Fruit fly (Drosophila melanogaster) whole organism, pupa: ENCODE results near the gene CG17078.

ENCODE experiments used
- CG10348 ChIP-seq: fragments of 200-800 bp; sonication (Bioruptor generic); IDR thresholded peaks from 2 replicates; pipeline ENCODE4 v1.3.6; 2022; ENCODE audit warnings: missing biosample characterization, missing genetic modification characterization
- CG12605 ChIP-seq: fragments of 200-800 bp; sonication (Bioruptor generic); IDR thresholded peaks from 2 replicates; pipeline ENCODE4 v1.3.6; 2022; ENCODE audit warnings: missing biosample characterization, missing genetic modification characterization
- CG13204 ChIP-seq: fragments of 200-800 bp; sonication (Bioruptor generic); optimal IDR thresholded peaks from 2 replicates; lab custom pipeline; 2018; ENCODE audit warnings: missing biosample characterization, mild to moderate bottlenecking, missing genetic modification characterization, moderate library complexity
- CG14655 ChIP-seq: fragments of 200-800 bp; sonication (Bioruptor generic); optimal IDR thresholded peaks from 3 replicates; lab custom pipeline; 2017; ENCODE audit warnings: mild to moderate bottlenecking, missing biosample characterization, missing genetic modification reagents, missing genetic modification characterization
- CG15710 ChIP-seq: fragments of 200-800 bp; sonication (Bioruptor generic); optimal IDR thresholded peaks from 2 replicates; lab custom pipeline; 2018; ENCODE audit warnings: missing biosample characterization, mild to moderate bottlenecking, missing genetic modification characterization, moderate library complexity
- CG17806 ChIP-seq: fragments of 200-800 bp; sonication (Bioruptor generic); optimal IDR thresholded peaks from 2 replicates; lab custom pipeline; 2018; ENCODE audit warnings: missing biosample characterization, mild to moderate bottlenecking, missing genetic modification characterization, moderate library complexity
- CG32121 ChIP-seq: fragments of 200-800 bp; sonication (Bioruptor generic); IDR thresholded peaks from 2 replicates; pipeline ENCODE4 v1.3.6; 2022; ENCODE audit warnings: missing biosample characterization, missing genetic modification characterization
- CG34367 ChIP-seq: fragments of 200-800 bp; sonication (Bioruptor generic); optimal IDR thresholded peaks from 2 replicates; lab custom pipeline; 2018; ENCODE audit warnings: missing biosample characterization, mild to moderate bottlenecking, missing genetic modification characterization
- CG4496 ChIP-seq: fragments of 200-800 bp; sonication (Bioruptor generic); IDR thresholded peaks from 3 replicates; pipeline ENCODE4 v1.3.6; 2022; ENCODE audit warnings: missing biosample characterization, missing genetic modification characterization
- CG8159 ChIP-seq: fragments of 200-800 bp; sonication (Bioruptor generic); optimal IDR thresholded peaks from 3 replicates; lab custom pipeline; 2018; ENCODE audit warnings: missing biosample characterization, mild to moderate bottlenecking, missing genetic modification characterization, moderate library complexity
- CG8301 ChIP-seq: fragments of 200-800 bp; sonication (Bioruptor generic); optimal IDR thresholded peaks from 2 replicates; lab custom pipeline; 2018; ENCODE audit warnings: missing biosample characterization, mild to moderate bottlenecking, missing genetic modification characterization
- CG9948 ChIP-seq: fragments of 200-800 bp; sonication (Bioruptor generic); optimal IDR thresholded peaks from 2 replicates; lab custom pipeline; 2018; ENCODE audit warnings: missing biosample characterization, mild to moderate bottlenecking, missing genetic modification characterization, moderate library complexity
- D1 ChIP-seq: fragments of 200-800 bp; sonication (Bioruptor generic); optimal IDR thresholded peaks from 2 replicates; lab custom pipeline; 2018; ENCODE audit warnings: missing biosample characterization, mild to moderate bottlenecking, missing genetic modification characterization, moderate library complexity
- EcR ChIP-seq: fragments of 200-800 bp; sonication (Bioruptor generic); optimal IDR thresholded peaks from 3 replicates; lab custom pipeline; 2019; ENCODE audit warnings: missing biosample characterization, missing genetic modification characterization, mild to moderate bottlenecking, moderate library complexity, missing genetic modification reagents
- Ets98B ChIP-seq: fragments of 200-800 bp; sonication (Bioruptor generic); IDR thresholded peaks from 2 replicates; pipeline ENCODE4 v1.3.6; 2022; ENCODE audit warnings: missing biosample characterization, missing genetic modification characterization
- Pif1A ChIP-seq: fragments of 200-800 bp; sonication (Bioruptor generic); optimal IDR thresholded peaks from 3 replicates; lab custom pipeline; 2016; ENCODE audit warnings: missing biosample characterization, missing genetic modification characterization
- Pif1B ChIP-seq: fragments of 200-800 bp; sonication (Bioruptor generic); optimal IDR thresholded peaks from 3 replicates; lab custom pipeline; 2016; ENCODE audit warnings: missing biosample characterization, missing genetic modification characterization
- Snoo ChIP-seq: fragments of 200-800 bp; sonication (Bioruptor generic); optimal IDR thresholded peaks from 3 replicates; lab custom pipeline; 2017; ENCODE audit warnings: missing biosample characterization, mild to moderate bottlenecking, missing genetic modification characterization, inconsistent platforms
- fd96Ca ChIP-seq: fragments of 200-800 bp; sonication (Bioruptor generic); IDR thresholded peaks from 3 replicates; pipeline ENCODE4 v1.3.6; 2022; ENCODE audit warnings: missing biosample characterization, missing genetic modification characterization
- gl ChIP-seq: fragments of 200-800 bp; sonication (Bioruptor generic); optimal IDR thresholded peaks from 2 replicates; lab custom pipeline; 2018; ENCODE audit warnings: missing biosample characterization, mild to moderate bottlenecking, missing genetic modification characterization
- rn ChIP-seq: fragments of 200-800 bp; sonication (Bioruptor generic); IDR thresholded peaks from 2 replicates; pipeline ENCODE4 v1.3.6; 2022; ENCODE audit warnings: missing biosample characterization, missing genetic modification characterization

The CG17078 gene

dm6 chr2L:278134-278533 lies at the start of gene CG17078:
Gene CG17078 (minus strand): TSS chr2L:278234.
- TF ChIP-seq CG32121 (no peak), gl (tag; lab: Kevin White, UChicago) (no peak), CG34367 (tag; lab: Kevin White, UChicago) (no peak), fd96Ca (no peak), D1 (tag; lab: Kevin White, UChicago) (no peak), CG17806 (tag; lab: Kevin White, UChicago) (no peak), CG9948 (tag; lab: Kevin White, UChicago) (no peak), CG13204 (GFP tag; lab: Kevin White, UChicago) (no peak), CG15710 (no peak), CG12605 (GFP tag; lab: Robert Waterston, UW) (no peak), CG8159 (tag; lab: Kevin White, UChicago) (no peak), CG10348 (GFP tag; lab: Robert Waterston, UW) (no peak), Pif1B (GFP tag; lab: Kevin White, UChicago) (no peak), Pif1A (GFP tag; lab: Kevin White, UChicago) (no peak), Ets98B (no peak), rn (no peak), CG8301 (no peak), CG4496 (GFP tag; lab: Robert Waterston, UW) (no peak), CG14655 (no peak), Snoo (tag; lab: Kevin White, UChicago) (no peak)

- no peak for TF ChIP-seq CG32121
- no peak for TF ChIP-seq CG4496 (GFP tag; lab: Robert Waterston, UW)
- TF ChIP-seq CG8159 (tag; lab: Kevin White, UChicago): no peak
- no peak for TF ChIP-seq gl (tag; lab: Kevin White, UChicago)
- TF ChIP-seq CG12605 (GFP tag; lab: Robert Waterston, UW): no peak
- TF ChIP-seq fd96Ca: no peak
- no peak for TF ChIP-seq CG17806 (tag; lab: Kevin White, UChicago)
- TF ChIP-seq CG10348 (GFP tag; lab: Robert Waterston, UW): no peak
- no peak for TF ChIP-seq EcR
- TF ChIP-seq CG15710: no peak
- TF ChIP-seq CG8301: no peak
- no peak for TF ChIP-seq CG9948 (tag; lab: Kevin White, UChicago)
- no peak for TF ChIP-seq Pif1A (GFP tag; lab: Kevin White, UChicago)
- TF ChIP-seq Ets98B: no peak
- no peak for TF ChIP-seq rn
Observed at dm6 chr2L:322915-323314, 44.9 kb upstream of the CG17078 start.

dm6 chr2L:321793-322192 lies 43.8 kb upstream of the CG17078 start, which contains the start of gene CG33127:
Gene CG33127 (plus strand): TSS chr2L:322101.
- TF ChIP-seq Snoo (tag; lab: Kevin White, UChicago) (no peak), CG4496 (GFP tag; lab: Robert Waterston, UW) (no peak), CG9948 (tag; lab: Kevin White, UChicago) (no peak), gl (tag; lab: Kevin White, UChicago) (no peak), EcR (no peak), rn (no peak), CG34367 (tag; lab: Kevin White, UChicago) (no peak), CG10348 (GFP tag; lab: Robert Waterston, UW) (no peak), CG32121 (no peak), fd96Ca (no peak), D1 (tag; lab: Kevin White, UChicago) (no peak), CG13204 (GFP tag; lab: Kevin White, UChicago) (no peak)

- TF ChIP-seq Pif1B (GFP tag; lab: Kevin White, UChicago): no peak
- no peak for TF ChIP-seq D1 (tag; lab: Kevin White, UChicago)
- no peak for TF ChIP-seq Snoo (tag; lab: Kevin White, UChicago)
- TF ChIP-seq CG13204 (GFP tag; lab: Kevin White, UChicago): no peak
- no peak for TF ChIP-seq CG34367 (tag; lab: Kevin White, UChicago)
- no peak for TF ChIP-seq CG4496 (GFP tag; lab: Robert Waterston, UW)
- TF ChIP-seq Ets98B: no peak
- TF ChIP-seq CG32121: no peak
- TF ChIP-seq CG9948 (tag; lab: Kevin White, UChicago): no peak
- TF ChIP-seq CG8301: no peak
- no peak for TF ChIP-seq EcR
- TF ChIP-seq CG10348 (GFP tag; lab: Robert Waterston, UW): no peak
- no peak for TF ChIP-seq rn
- TF ChIP-seq fd96Ca: no peak
- no peak for TF ChIP-seq CG17806 (tag; lab: Kevin White, UChicago)
- TF ChIP-seq Pif1A (GFP tag; lab: Kevin White, UChicago): no peak
- TF ChIP-seq CG8159 (tag; lab: Kevin White, UChicago): no peak
Observed at dm6 chr2L:321148-321547, 43.1 kb upstream of the CG17078 start, which contains the start of gene CG11911. Gene CG11911 (minus strand): TSS chr2L:321248.

- no peak for TF ChIP-seq CG14655
- no peak for TF ChIP-seq CG10348 (GFP tag; lab: Robert Waterston, UW)
- no peak for TF ChIP-seq CG8159 (tag; lab: Kevin White, UChicago)
- TF ChIP-seq CG9948 (tag; lab: Kevin White, UChicago): no peak
- TF ChIP-seq CG12605 (GFP tag; lab: Robert Waterston, UW): no peak
- TF ChIP-seq CG17806 (tag; lab: Kevin White, UChicago): no peak
- TF ChIP-seq Pif1A (GFP tag; lab: Kevin White, UChicago): no peak
- TF ChIP-seq CG34367 (tag; lab: Kevin White, UChicago): no peak
- no peak for TF ChIP-seq CG32121
- no peak for TF ChIP-seq rn
- no peak for TF ChIP-seq CG4496 (GFP tag; lab: Robert Waterston, UW)
- TF ChIP-seq Ets98B: no peak
- no peak for TF ChIP-seq CG8301
- no peak for TF ChIP-seq Pif1B (GFP tag; lab: Kevin White, UChicago)
- TF ChIP-seq CG15710: no peak
Observed at dm6 chr2L:319745-320144, 41.7 kb upstream of the CG17078 start.

dm6 chr2L:319159-319558 lies 41.1 kb upstream of the CG17078 start, which contains the start of gene CG11912:
Gene CG11912 (minus strand): TSS chr2L:319259.
- no peak for TF ChIP-seq gl (tag; lab: Kevin White, UChicago)
